Worm (Caenorhabditis elegans) whole organism, L3 larva: ENCODE data around the gene nspb-1.
"Not testable (repeated sequence)": the region's sequence is repeated elsewhere in the genome, so short reads cannot be mapped to it uniquely, and the experiment has no call there.

Experiments used
- ZK546.5 ChIP-seq: sonication (generic microtip); optimal IDR thresholded peaks from 2 replicates; lab custom pipeline; 2017; ENCODE audit warnings: missing biosample characterization, missing genetic modification characterization
- aly-2 ChIP-seq: fragments of 150-350 bp; optimal IDR thresholded peaks from 2 replicates; lab custom pipeline; 2014; ENCODE audit warnings: missing biosample characterization, missing genetic modification characterization
- ama-1 ChIP-seq: fragments of 150-350 bp; optimal IDR thresholded peaks from 2 replicates; lab custom pipeline; 2018
- ceh-82 ChIP-seq: fragments of 150-350 bp; optimal IDR thresholded peaks from 2 replicates; lab custom pipeline; 2014; ENCODE audit warnings: missing biosample characterization, missing genetic modification characterization
- ceh-9 ChIP-seq: sonication (generic microtip); optimal IDR thresholded peaks from 2 replicates; lab custom pipeline; 2018; ENCODE audit warnings: missing biosample characterization, missing genetic modification characterization
- daf-12 ChIP-seq: fragments of 150-350 bp; optimal IDR thresholded peaks from 2 replicates; lab custom pipeline; 2014; ENCODE audit warnings: missing biosample characterization, missing genetic modification reagents, missing genetic modification characterization
- egl-5 ChIP-seq: fragments of 150-350 bp; optimal IDR thresholded peaks from 2 replicates; lab custom pipeline; 2017; ENCODE audit warnings: missing biosample characterization, missing genetic modification reagents, missing genetic modification characterization, inconsistent platforms
- elt-2 ChIP-seq: sonication (generic microtip); optimal IDR thresholded peaks from 2 replicates; lab custom pipeline; 2016; ENCODE audit warnings: missing genetic modification reagents, mild to moderate bottlenecking, missing genetic modification characterization, missing compliant biosample characterization
- elt-3 ChIP-seq, 3 experiments: fragments of 150-350 bp in 1 of 3; sonication (generic microtip) in 2 of 3; optimal IDR thresholded peaks; 2 replicates in 2 of 3; 4 replicates in 1 of 3; lab custom pipeline; 2014 to 2017; ENCODE audit warnings: missing biosample characterization in 3 of 3, missing genetic modification characterization in 3 of 3
- eor-1 ChIP-seq, 2 experiments: fragments of 150-350 bp; optimal IDR thresholded peaks; 2 replicates each; lab custom pipeline; 2014 to 2018; ENCODE audit warnings: missing biosample characterization in 2 of 2, missing genetic modification characterization in 2 of 2
- fkh-2 ChIP-seq: fragments of 150-350 bp; optimal IDR thresholded peaks from 2 replicates; lab custom pipeline; 2014; ENCODE audit warnings: missing biosample characterization, missing genetic modification reagents, missing genetic modification characterization
- fos-1 ChIP-seq: fragments of 150-350 bp; optimal IDR thresholded peaks from 2 replicates; lab custom pipeline; 2014; ENCODE audit warnings: missing biosample characterization, missing genetic modification characterization
- hmg-11 ChIP-seq: sonication (generic microtip); optimal IDR thresholded peaks from 2 replicates; lab custom pipeline; 2016; ENCODE audit warnings: missing genetic modification characterization, missing compliant biosample characterization
- lin-15B ChIP-seq: fragments of 150-350 bp; optimal IDR thresholded peaks from 2 replicates; lab custom pipeline; 2014; ENCODE audit warnings: missing biosample characterization, missing genetic modification characterization
- lin-39 ChIP-seq: fragments of 150-350 bp; optimal IDR thresholded peaks from 2 replicates; lab custom pipeline; 2018; ENCODE audit warnings: missing biosample characterization, missing genetic modification reagents, missing genetic modification characterization
- mml-1 ChIP-seq: fragments of 150-350 bp; sonication (generic microtip); optimal IDR thresholded peaks from 3 replicates; lab custom pipeline; 2014; ENCODE audit warnings: missing biosample characterization, missing genetic modification characterization
- nfya-1 ChIP-seq: sonication (generic microtip); optimal IDR thresholded peaks from 2 replicates; lab custom pipeline; 2017; ENCODE audit warnings: missing genetic modification characterization, mild to moderate bottlenecking, missing compliant biosample characterization, antibody characterized with exemption, moderate library complexity; ENCODE audit not compliant: insufficient read depth
- nhr-11 ChIP-seq: fragments of 150-350 bp; optimal IDR thresholded peaks from 2 replicates; lab custom pipeline; 2014; ENCODE audit warnings: missing biosample characterization, missing genetic modification characterization
- nhr-12 ChIP-seq: fragments of 150-350 bp; optimal IDR thresholded peaks from 2 replicates; lab custom pipeline; 2014; ENCODE audit warnings: missing biosample characterization, missing genetic modification characterization
- nhr-23 ChIP-seq: fragments of 150-350 bp; optimal IDR thresholded peaks from 2 replicates; lab custom pipeline; 2014; ENCODE audit warnings: missing biosample characterization, missing genetic modification reagents, missing genetic modification characterization
- nhr-237 ChIP-seq: fragments of 150-350 bp; optimal IDR thresholded peaks from 2 replicates; lab custom pipeline; 2014; ENCODE audit warnings: missing biosample characterization, missing genetic modification characterization
- nhr-28 ChIP-seq: fragments of 150-350 bp; optimal IDR thresholded peaks from 2 replicates; lab custom pipeline; 2014; ENCODE audit warnings: missing biosample characterization, missing genetic modification characterization
- nhr-67 ChIP-seq: fragments of 150-350 bp; optimal IDR thresholded peaks from 2 replicates; lab custom pipeline; 2014; ENCODE audit warnings: missing biosample characterization, missing genetic modification characterization
- nhr-77 ChIP-seq: fragments of 150-350 bp; optimal IDR thresholded peaks from 2 replicates; lab custom pipeline; 2014; ENCODE audit warnings: missing biosample characterization, missing genetic modification characterization
- pqm-1 ChIP-seq: fragments of 150-350 bp; optimal IDR thresholded peaks from 2 replicates; lab custom pipeline; 2017; ENCODE audit warnings: missing biosample characterization, missing genetic modification characterization, inconsistent platforms
- sea-2 ChIP-seq: fragments of 150-350 bp; sonication (generic microtip); optimal IDR thresholded peaks from 4 replicates; lab custom pipeline; 2014; ENCODE audit warnings: missing biosample characterization, missing genetic modification reagents, missing genetic modification characterization
- skn-1 ChIP-seq: fragments of 150-350 bp; optimal IDR thresholded peaks from 2 replicates; lab custom pipeline; 2014; ENCODE audit warnings: missing biosample characterization, missing genetic modification characterization
- snpc-4 ChIP-seq: fragments of 150-350 bp; optimal IDR thresholded peaks from 2 replicates; lab custom pipeline; 2014; ENCODE audit warnings: missing biosample characterization, missing genetic modification characterization
- tbx-2 ChIP-seq: sonication (generic microtip); optimal IDR thresholded peaks from 2 replicates; lab custom pipeline; 2016; ENCODE audit warnings: mild to moderate bottlenecking, missing genetic modification characterization, missing compliant biosample characterization
- unc-39 ChIP-seq: sonication (generic microtip); optimal IDR thresholded peaks from 4 replicates; lab custom pipeline; 2017; ENCODE audit warnings: missing biosample characterization, missing genetic modification characterization
- unc-62 ChIP-seq: fragments of 150-350 bp; sonication (generic microtip); optimal IDR thresholded peaks from 4 replicates; lab custom pipeline; 2014; ENCODE audit warnings: missing biosample characterization, missing genetic modification reagents, missing genetic modification characterization
- zag-1 ChIP-seq: fragments of 150-350 bp; optimal IDR thresholded peaks from 2 replicates; lab custom pipeline; 2014; ENCODE audit warnings: missing biosample characterization, missing genetic modification characterization
- ztf-11 ChIP-seq: fragments of 150-350 bp; optimal IDR thresholded peaks from 2 replicates; lab custom pipeline; 2014; ENCODE audit warnings: missing biosample characterization, missing genetic modification characterization
- ztf-4 ChIP-seq: fragments of 150-350 bp; optimal IDR thresholded peaks from 2 replicates; lab custom pipeline; 2014; ENCODE audit warnings: missing biosample characterization, missing genetic modification characterization

Gene nspb-1

ce11 chrIV:6599447-6599846 is 8.5 kb upstream of the nspb-1 start, which contains the start of gene F38A5.8:
Gene F38A5.8 (plus strand): TSS chrIV:6599747.
- TF ChIP-seq ztf-11 (tag; lab: Kevin White, UChicago) = no peak
- no peak for TF ChIP-seq skn-1

DNA sequence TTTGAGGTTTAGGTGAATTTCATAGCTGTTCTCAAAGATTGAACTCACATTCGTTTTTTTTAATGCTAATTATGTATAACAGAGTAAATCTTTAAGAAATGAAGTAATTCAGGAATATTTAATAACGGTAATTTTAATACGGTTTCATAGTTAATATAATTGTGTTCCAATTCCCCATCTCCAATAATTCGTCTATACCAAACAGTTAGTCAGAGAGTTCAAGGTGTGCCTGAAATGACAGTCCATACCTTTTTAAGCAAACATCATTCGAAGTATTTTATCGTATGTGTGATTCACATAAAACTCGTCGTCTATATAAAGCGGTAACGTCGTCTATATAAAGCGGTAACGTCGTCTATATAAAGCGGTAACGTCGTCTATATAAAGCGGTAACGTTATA is 7.8 kb upstream of the nspb-1 start, which contains the start of gene nspb-5:
Gene nspb-5, plus strand, starts transcription at position 301 of the 400 bp plus-strand sequence.
- not testable (repeated sequence) for TF ChIP-seq eor-1 (tag; optimal IDR thresholded peaks at IDR 0.05; lab: Kevin White, UChicago); skn-1; nhr-12 (tag; lab: Kevin White, UChicago)

- not testable (repeated sequence) for TF ChIP-seq daf-12, ZK546.5, nhr-23 (tag; lab: Kevin White, UChicago)
- TF ChIP-seq, all 47 proteins: peak for 0; not testable (repeated sequence) for 47
Measured at ce11 chrIV:6597918-6598317, 7.0 kb upstream of the nspb-1 start, which contains the start of gene nspb-4. Gene nspb-4 (plus strand): TSS chrIV:6598218.

ce11 chrIV:6597298-6597697 is 6.4 kb upstream of the nspb-1 start, which contains the start of gene F38A5.6:
Gene F38A5.6 (minus strand): TSS chrIV:6597398.
- TF ChIP-seq nhr-11 (tag; lab: Kevin White, UChicago) (no peak), nhr-67 (tag; lab: Kevin White, UChicago) (no peak), ztf-11 (tag; lab: Kevin White, UChicago) (no peak), ztf-4 (no peak), ceh-9 (no peak), aly-2 (no peak), egl-5 (no peak), sea-2 (GFP tag; lab: Kevin White, UChicago) (no peak), ZK546.5 (tag; lab: Kevin White, UChicago) (no peak), nhr-237 (tag; lab: Kevin White, UChicago) (no peak), elt-2 (no peak), daf-12 (tag; lab: Kevin White, UChicago) (no peak), pqm-1 (tag; lab: Kevin White, UChicago) (no peak), unc-39 (no peak), unc-62 (GFP tag; lab: Kevin White, UChicago) (no peak), tbx-2 (tag; lab: Kevin White, UChicago) (no peak), snpc-4 (tag; lab: Kevin White, UChicago) (no peak), nhr-23 (tag; lab: Kevin White, UChicago) (no peak), lin-39 (tag; lab: Kevin White, UChicago) (no peak)

- no peak for TF ChIP-seq ceh-82 (tag; lab: Kevin White, UChicago)
- TF ChIP-seq nhr-67 (tag; lab: Kevin White, UChicago) = no peak
- TF ChIP-seq hmg-11 = no peak
- no peak for TF ChIP-seq mml-1 (tag; lab: Kevin White, UChicago)
- TF ChIP-seq sea-2 (GFP tag; lab: Kevin White, UChicago) = no peak
- no peak for TF ChIP-seq unc-62 (GFP tag; lab: Kevin White, UChicago)
- no peak for TF ChIP-seq ZK546.5 (tag; lab: Kevin White, UChicago)
Measured at ce11 chrIV:6595912-6596311, 5.0 kb upstream of the nspb-1 start, which contains the start of gene F38A5.22. Gene F38A5.22 (minus strand): TSS chrIV:6595940.

- TF ChIP-seq daf-12, nhr-28, fos-1 (tag; lab: Kevin White, UChicago): not testable (repeated sequence)
- TF ChIP-seq, all 47 proteins: peak for 0; not testable (repeated sequence) for 47
Measured at ce11 chrIV:6594871-6595270, 4.0 kb upstream of the nspb-1 start, which contains the start of gene nspb-3. Gene nspb-3 (minus strand): TSS chrIV:6594971.

DNA sequence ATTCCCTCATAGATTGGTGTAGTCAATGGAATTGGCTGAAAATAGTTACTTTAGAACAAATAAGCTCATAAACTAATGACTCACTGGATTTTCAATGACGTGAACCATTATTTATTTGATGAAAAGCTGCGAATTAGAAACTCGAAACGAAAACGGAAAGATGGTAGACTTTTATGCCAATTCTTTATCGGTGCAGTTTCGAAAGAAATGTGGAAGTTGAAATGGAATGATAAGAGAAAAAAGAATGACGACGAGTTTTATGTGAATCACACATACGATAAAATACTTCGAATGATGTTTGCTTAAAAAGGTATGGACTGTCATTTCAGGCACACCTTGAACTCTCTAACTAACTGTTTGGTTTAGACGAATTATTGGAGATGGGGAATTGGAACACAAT is 881 bp downstream of the nspb-1 start, which contains the start of the genes lec-11 and irld-7:
Gene lec-11, minus strand, starts transcription at position 126 of the 400 bp plus-strand sequence.
Gene irld-7, plus strand, starts transcription at position 332 of the 400 bp plus-strand sequence.
- TF ChIP-seq pqm-1 (tag; lab: Kevin White, UChicago) = peak; percentile 69
- no peak for TF ChIP-seq elt-3 (tag; optimal IDR thresholded peaks at IDR 0.05; lab: Kevin White, UChicago)
- TF ChIP-seq fkh-2 (tag; lab: Kevin White, UChicago) = no peak
- peak; percentile 72 for TF ChIP-seq elt-2
- TF ChIP-seq nfya-1 (tag; lab: Kevin White, UChicago) = no peak
- no peak for TF ChIP-seq lin-15B (tag; lab: Kevin White, UChicago)
- no peak for TF ChIP-seq zag-1
- no peak for TF ChIP-seq nhr-11 (tag; lab: Kevin White, UChicago)
- no peak for TF ChIP-seq ama-1 (lab: Kevin White, UChicago)
- TF ChIP-seq nhr-77 (tag; lab: Kevin White, UChicago) = no peak
- TF ChIP-seq egl-5 = no peak
- TF ChIP-seq mml-1 (tag; lab: Kevin White, UChicago) = no peak
